Worm (Caenorhabditis elegans) whole organism, L4 larva: Measurements from ENCODE around the gene exc-14.

Experiments used
- D1046.2 ChIP-seq: fragments of 200-800 bp; sonication (Bioruptor generic); IDR thresholded peaks from 2 replicates; pipeline ENCODE4 v1.3.6; 2022; ENCODE audit warnings: missing genetic modification characterization, missing compliant biosample characterization
- F10B5.3 ChIP-seq: sonication (generic microtip); optimal IDR thresholded peaks from 2 replicates; lab custom pipeline; 2016; ENCODE audit warnings: mild to moderate bottlenecking, missing genetic modification characterization, missing compliant biosample characterization
- F37D6.2 ChIP-seq: sonication (generic microtip); optimal IDR thresholded peaks from 2 replicates; lab custom pipeline; 2016; ENCODE audit warnings: mild to moderate bottlenecking, missing genetic modification characterization, missing compliant biosample characterization
- R02D3.7 ChIP-seq: fragments of 150-350 bp; sonication (generic microtip); optimal IDR thresholded peaks from 3 replicates; lab custom pipeline; 2014; ENCODE audit warnings: missing biosample characterization, missing genetic modification characterization
- Y105C5A.15 ChIP-seq: fragments of 200-800 bp; sonication (Bioruptor generic); IDR thresholded peaks from 2 replicates; pipeline ENCODE4 v1.3.6; 2022; ENCODE audit warnings: missing genetic modification characterization, missing compliant biosample characterization
- Y48G9A.11 ChIP-seq: fragments of 200-800 bp; sonication (Bioruptor generic); IDR thresholded peaks from 2 replicates; pipeline ENCODE4 v1.3.6; 2022; ENCODE audit warnings: missing genetic modification reagents, missing genetic modification characterization, missing compliant biosample characterization
- Y5F2A.4 ChIP-seq: fragments of 200-800 bp; sonication (Bioruptor generic); optimal IDR thresholded peaks from 2 replicates; lab custom pipeline; 2018; ENCODE audit warnings: mild to moderate bottlenecking, missing genetic modification characterization, missing compliant biosample characterization
- aha-1 ChIP-seq: fragments of 150-350 bp; peaks from one replicate; lab custom pipeline; 2014; ENCODE audit warnings: missing biosample characterization, missing genetic modification characterization
- arid-1 ChIP-seq: fragments of 200-800 bp; sonication (Bioruptor generic); conservative IDR thresholded peaks from 2 replicates; pipeline ENCODE4 v1.3.6; 2022; ENCODE audit warnings: missing genetic modification reagents, missing genetic modification characterization, missing compliant biosample characterization
- attf-4 ChIP-seq: sonication (generic microtip); optimal IDR thresholded peaks from 3 replicates; lab custom pipeline; 2017; ENCODE audit warnings: missing biosample characterization, missing genetic modification characterization
- ceh-32 ChIP-seq: sonication (generic microtip); optimal IDR thresholded peaks from 2 replicates; lab custom pipeline; 2016; ENCODE audit warnings: mild to moderate bottlenecking, missing genetic modification characterization, missing compliant biosample characterization; ENCODE audit not compliant: poor library complexity
- ceh-82 ChIP-seq: sonication (generic microtip); optimal IDR thresholded peaks from 2 replicates; lab custom pipeline; 2017; ENCODE audit warnings: missing biosample characterization, missing genetic modification characterization
- ctbp-1 ChIP-seq: fragments of 200-800 bp; sonication (Bioruptor generic); IDR thresholded peaks from 2 replicates; pipeline ENCODE4 v1.3.6; 2022; ENCODE audit warnings: missing genetic modification reagents, missing genetic modification characterization, missing compliant biosample characterization
- daf-12 ChIP-seq: fragments of 150-350 bp; optimal IDR thresholded peaks from 2 replicates; lab custom pipeline; 2014; ENCODE audit warnings: missing biosample characterization, missing genetic modification reagents, missing genetic modification characterization
- dmd-6 ChIP-seq: fragments of 200-800 bp; sonication (Bioruptor generic); IDR thresholded peaks from 2 replicates; pipeline ENCODE4 v1.3.6; 2022; ENCODE audit warnings: missing genetic modification reagents, missing genetic modification characterization, missing compliant biosample characterization
- dve-1 ChIP-seq: sonication (generic microtip); optimal IDR thresholded peaks from 2 replicates; lab custom pipeline; 2017; ENCODE audit warnings: antibody characterized with exemption, mild to moderate bottlenecking, missing genetic modification characterization, missing compliant biosample characterization; ENCODE audit not compliant: insufficient read depth
- hif-1 ChIP-seq, 2 experiments: sonication (generic microtip); optimal IDR thresholded peaks; 2 replicates each; lab custom pipeline; 2016 to 2017; ENCODE audit warnings: missing compliant biosample characterization in 2 of 2, missing genetic modification characterization in 2 of 2, missing genetic modification reagents in 2 of 2, missing genotype in 2 of 2, mild to moderate bottlenecking in 1 of 2
- hlh-30 ChIP-seq: sonication (generic microtip); optimal IDR thresholded peaks from 2 replicates; lab custom pipeline; 2017; ENCODE audit warnings: antibody characterized with exemption, mild to moderate bottlenecking, missing genetic modification characterization, missing compliant biosample characterization; ENCODE audit not compliant: insufficient read depth
- hmg-1.1 ChIP-seq: fragments of 200-800 bp; sonication (Bioruptor generic); IDR thresholded peaks from 2 replicates; pipeline ENCODE4 v1.3.6; 2022; ENCODE audit warnings: missing genetic modification reagents, missing genetic modification characterization, missing compliant biosample characterization
- lin-1 ChIP-seq: fragments of 200-800 bp; sonication (Bioruptor generic); IDR thresholded peaks from 2 replicates; pipeline ENCODE4 v1.3.6; 2022; ENCODE audit warnings: missing genetic modification reagents, missing genetic modification characterization, missing compliant biosample characterization
- lin-13 ChIP-seq: fragments of 150-350 bp; optimal IDR thresholded peaks from 2 replicates; lab custom pipeline; 2014; ENCODE audit warnings: missing biosample characterization, missing genetic modification reagents, missing genetic modification characterization
- lin-39 ChIP-seq: fragments of 150-350 bp; optimal IDR thresholded peaks from 2 replicates; lab custom pipeline; 2014; ENCODE audit warnings: missing biosample characterization, missing genetic modification reagents, missing genetic modification characterization
- mdl-1 ChIP-seq, 2 experiments: fragments of 150-350 bp in 1 of 2; sonication (generic microtip) in 1 of 2; optimal IDR thresholded peaks; 2 replicates each; lab custom pipeline; 2014 to 2017; ENCODE audit warnings: missing biosample characterization in 2 of 2, missing genetic modification characterization in 2 of 2
- mdt-29 ChIP-seq: fragments of 200-800 bp; sonication (Bioruptor generic); IDR thresholded peaks from 2 replicates; pipeline ENCODE4 v1.3.6; 2022; ENCODE audit warnings: missing genetic modification reagents, missing genetic modification characterization, missing compliant biosample characterization
- mep-1 ChIP-seq: fragments of 150-350 bp; sonication (generic microtip); optimal IDR thresholded peaks from 3 replicates; lab custom pipeline; 2014; ENCODE audit warnings: missing biosample characterization, missing genetic modification characterization
- mes-2 ChIP-seq: sonication (generic microtip); optimal IDR thresholded peaks from 2 replicates; lab custom pipeline; 2016; ENCODE audit warnings: missing genotype, mild to moderate bottlenecking, missing genetic modification characterization, missing compliant biosample characterization; ENCODE audit not compliant: poor library complexity, severe bottlenecking
- mxl-3 ChIP-seq: fragments of 200-800 bp; sonication (Bioruptor generic); optimal IDR thresholded peaks from 2 replicates; lab custom pipeline; 2018; ENCODE audit warnings: mild to moderate bottlenecking, missing genetic modification characterization, missing compliant biosample characterization
- nhr-10 ChIP-seq: fragments of 150-350 bp; optimal IDR thresholded peaks from 2 replicates; lab custom pipeline; 2014; ENCODE audit warnings: missing biosample characterization, missing genetic modification characterization
- nhr-102 ChIP-seq: sonication (generic microtip); optimal IDR thresholded peaks from 2 replicates; lab custom pipeline; 2016; ENCODE audit warnings: mild to moderate bottlenecking, missing genetic modification characterization, moderate library complexity, missing compliant biosample characterization
- nhr-11 ChIP-seq: fragments of 150-350 bp; optimal IDR thresholded peaks from 2 replicates; lab custom pipeline; 2014; ENCODE audit warnings: missing biosample characterization, missing genetic modification characterization
- nhr-28 ChIP-seq: fragments of 150-350 bp; optimal IDR thresholded peaks from 2 replicates; lab custom pipeline; 2014; ENCODE audit warnings: missing biosample characterization, missing genetic modification characterization
- nhr-41 ChIP-seq: fragments of 200-800 bp; sonication (Bioruptor generic); IDR thresholded peaks from 2 replicates; pipeline ENCODE4 v1.3.6; 2022; ENCODE audit warnings: missing genetic modification reagents, missing genetic modification characterization, missing compliant biosample characterization
- nhr-48 ChIP-seq: sonication (generic microtip); optimal IDR thresholded peaks from 2 replicates; lab custom pipeline; 2016; ENCODE audit warnings: mild to moderate bottlenecking, missing genetic modification characterization, missing compliant biosample characterization
- pha-4 ChIP-seq, 2 experiments: fragments of 150-350 bp in 1 of 2; fragments of 200-800 bp in 1 of 2; sonication (Bioruptor generic) in 1 of 2; IDR thresholded peaks in 1 of 2; optimal IDR thresholded peaks in 1 of 2; 2 replicates each; pipeline versions ENCODE4 v1.3.6 to Lab custom; 2014 to 2022; ENCODE audit warnings: missing genetic modification characterization in 2 of 2, missing genetic modification reagents in 2 of 2, missing biosample characterization in 1 of 2, missing compliant biosample characterization in 1 of 2
- sdz-12 ChIP-seq: fragments of 200-800 bp; sonication (Bioruptor generic); optimal IDR thresholded peaks from 2 replicates; lab custom pipeline; 2018; ENCODE audit warnings: mild to moderate bottlenecking, missing genetic modification characterization, missing compliant biosample characterization
- set-16 ChIP-seq: fragments of 200-800 bp; sonication (Bioruptor generic); IDR thresholded peaks from 2 replicates; pipeline ENCODE4 v1.3.6; 2022; ENCODE audit warnings: missing genetic modification reagents, missing genetic modification characterization, missing compliant biosample characterization
- unc-39 ChIP-seq: sonication (generic microtip); optimal IDR thresholded peaks from 2 replicates; lab custom pipeline; 2017; ENCODE audit warnings: missing biosample characterization, missing genetic modification characterization
- unc-62 ChIP-seq, 3 experiments: fragments of 150-350 bp in 1 of 3; sonication (generic microtip); optimal IDR thresholded peaks in 2 of 3; peaks in 1 of 3; 1 replicate in 1 of 3; 2 replicates in 2 of 3; lab custom pipeline; 2014 to 2017; ENCODE audit warnings: missing biosample characterization in 3 of 3, missing genetic modification characterization in 3 of 3, missing genetic modification reagents in 3 of 3, missing genotype in 1 of 3
- zag-1 ChIP-seq: fragments of 150-350 bp; optimal IDR thresholded peaks from 2 replicates; lab custom pipeline; 2014; ENCODE audit warnings: missing biosample characterization, missing genetic modification characterization
- zfp-2 ChIP-seq: sonication (generic microtip); optimal IDR thresholded peaks from 2 replicates; lab custom pipeline; 2016; ENCODE audit warnings: mild to moderate bottlenecking, missing genetic modification characterization, missing compliant biosample characterization
- zip-11 ChIP-seq: fragments of 200-800 bp; sonication (Bioruptor generic); IDR thresholded peaks from 2 replicates; pipeline ENCODE4 v1.3.6; 2022; ENCODE audit warnings: missing genetic modification characterization, missing compliant biosample characterization
- zip-2 ChIP-seq: fragments of 150-350 bp; optimal IDR thresholded peaks from 2 replicates; lab custom pipeline; 2014; ENCODE audit warnings: missing biosample characterization, missing genetic modification characterization
- ztf-11 ChIP-seq: fragments of 150-350 bp; optimal IDR thresholded peaks from 2 replicates; lab custom pipeline; 2014; ENCODE audit warnings: missing biosample characterization, missing genetic modification characterization

exc-14 gene

DNA sequence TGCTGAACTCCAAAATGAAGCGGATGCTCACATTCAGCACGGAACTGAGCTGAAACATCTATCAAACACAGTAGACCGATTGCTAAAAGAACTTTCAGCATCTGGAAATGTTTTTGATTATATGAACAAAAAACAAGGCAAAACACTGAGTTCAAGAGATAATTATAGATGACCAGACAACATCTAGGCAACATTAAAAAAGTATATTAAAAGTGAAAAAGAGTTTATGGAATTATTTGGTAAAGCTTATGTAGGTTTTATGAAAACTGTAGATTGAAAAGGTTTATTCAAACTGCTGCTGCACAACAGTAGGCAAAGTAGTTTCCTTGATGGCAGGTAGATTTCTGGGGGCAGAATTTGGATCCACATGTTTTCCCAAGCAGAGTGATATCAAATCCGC lies 9.6 kb downstream of the exc-14 start, which contains the start of gene K11D12.7 (continued):
- TF ChIP-seq ceh-32 (tag; lab: Kevin White, UChicago) (no peak), lin-39 (tag; lab: Kevin White, UChicago) (no peak), ceh-82 (no peak)

DNA sequence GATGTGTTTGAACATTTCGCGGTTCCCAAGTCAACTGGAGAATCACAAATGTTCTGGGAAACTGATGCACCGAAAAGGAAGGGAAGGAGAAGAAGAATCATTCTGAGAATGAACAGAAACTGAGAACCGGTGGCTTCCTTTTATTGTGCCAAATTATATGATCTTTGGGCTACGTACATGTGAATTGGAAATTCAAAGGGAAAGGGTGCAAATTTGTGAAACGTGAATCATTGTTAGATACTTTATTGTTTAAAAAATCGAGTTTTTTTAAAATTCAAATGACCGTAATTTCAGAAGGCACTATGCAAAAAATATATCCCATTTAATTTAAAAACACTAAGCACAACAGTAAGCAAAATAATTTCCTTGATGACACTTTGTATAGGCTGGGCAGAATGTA lies 10.9 kb downstream of the exc-14 start, which contains the start of gene K11D12.6:
TSS of gene K11D12.6 (minus strand) at position 101 of the 400 bp plus-strand sequence.
- TF ChIP-seq zfp-2 (tag; lab: Kevin White, UChicago) (no peak), mep-1 (tag; lab: Kevin White, UChicago) (no peak), F10B5.3 (tag; lab: Kevin White, UChicago) (no peak), nhr-41 (GFP tag; lab: Robert Waterston, UW) (no peak), sdz-12 (GFP tag; lab: Kevin White, UChicago) (no peak), D1046.2 (no peak), mdt-29 (GFP tag; lab: Robert Waterston, UW) (no peak), hif-1 (tag; optimal IDR thresholded peaks at IDR 0.05; lab: Kevin White, UChicago) (no peak), attf-4 (no peak), nhr-10 (tag; lab: Kevin White, UChicago) (no peak), arid-1 (GFP tag; lab: Robert Waterston, UW) (no peak), R02D3.7 (tag; lab: Kevin White, UChicago) (no peak), F37D6.2 (tag; lab: Kevin White, UChicago) (no peak), zip-11 (GFP tag; lab: Robert Waterston, UW) (no peak), lin-13 (no peak), Y48G9A.11 (GFP tag; lab: Robert Waterston, UW) (no peak), ceh-32 (tag; lab: Kevin White, UChicago) (no peak), zag-1 (tag; lab: Kevin White, UChicago) (no peak)

DNA sequence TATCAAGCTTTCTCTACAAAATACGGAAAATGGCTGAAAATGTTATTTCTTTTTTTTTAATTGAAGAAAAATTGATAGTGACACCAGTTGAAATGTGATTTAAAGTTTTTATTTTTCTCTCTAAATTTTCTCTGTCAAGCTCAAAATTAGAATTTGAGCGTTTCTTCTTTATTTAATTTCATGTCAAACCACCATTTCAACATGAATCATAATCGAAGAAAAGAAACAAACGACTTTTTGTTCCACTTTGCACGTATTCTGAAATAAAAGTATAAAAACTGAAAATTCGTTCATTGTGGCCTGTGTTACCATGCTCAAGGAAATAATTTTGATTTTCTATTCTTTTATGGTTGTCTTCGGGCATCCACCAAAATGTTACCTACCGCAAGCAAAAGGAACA lies 12.9 kb downstream of the exc-14 start, which contains the start of gene K11D12.13:
TSS of gene K11D12.13 (plus strand) at position 301 of the 400 bp plus-strand sequence.
- TF ChIP-seq mes-2 (tag; lab: Kevin White, UChicago) (no peak), zfp-2 (tag; lab: Kevin White, UChicago) (no peak), hif-1 (tag; optimal IDR thresholded peaks at IDR 0.05; lab: Kevin White, UChicago) (peak in 1 of 2 experiments; percentile 6), set-16 (GFP tag; lab: Robert Waterston, UW) (no peak)

DNA sequence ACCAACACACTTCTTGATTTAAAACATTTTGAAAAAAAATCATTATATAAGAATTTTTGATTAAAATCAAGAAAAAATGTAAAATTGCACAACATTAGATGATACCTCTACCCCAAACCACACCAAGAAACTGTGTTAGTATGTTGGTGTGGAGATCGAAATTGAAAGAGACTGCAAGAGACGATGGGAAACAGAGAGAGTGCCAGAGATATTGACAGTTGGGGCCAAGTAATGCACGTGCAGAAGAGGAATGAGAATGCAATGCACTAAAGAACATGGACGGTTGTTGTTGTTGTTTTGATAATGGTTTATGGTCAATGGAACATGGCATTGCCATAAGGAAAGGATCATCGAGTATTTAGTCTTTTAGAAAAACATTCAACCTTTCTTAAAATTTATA lies 13.8 kb downstream of the exc-14 start:
- TF ChIP-seq arid-1 (GFP tag; lab: Robert Waterston, UW), result no peak
- TF ChIP-seq nhr-48 (tag; lab: Kevin White, UChicago), result peak; percentile 14
- peak; percentile 21 for TF ChIP-seq nhr-28
- TF ChIP-seq F10B5.3 (tag; lab: Kevin White, UChicago), result no peak
- no peak for TF ChIP-seq Y5F2A.4 (GFP tag; lab: Kevin White, UChicago)
- peak; percentile 39 for TF ChIP-seq aha-1 (tag; lab: Kevin White, UChicago)
- no peak for TF ChIP-seq Y105C5A.15 (GFP tag; lab: Robert Waterston, UW)
- TF ChIP-seq dmd-6 (GFP tag; lab: Robert Waterston, UW), result peak; percentile 56
- TF ChIP-seq unc-39 (tag; lab: Kevin White, UChicago), result no peak
- TF ChIP-seq pha-4 (GFP tag; IDR thresholded peaks at IDR 0.05; lab: Robert Waterston, UW), result no peak
- TF ChIP-seq pha-4 (tag; optimal IDR thresholded peaks at IDR 0.05; lab: Kevin White, UChicago), result no peak
- peak in 1 of 2 experiments; percentile 89 for TF ChIP-seq unc-62 (GFP tag; optimal IDR thresholded peaks at IDR 0.05 in 1 of 2; lab: Kevin White, UChicago)
- no peak for TF ChIP-seq unc-62 (tag; optimal IDR thresholded peaks at IDR 0.05; lab: Kevin White, UChicago)
- peak in 1 of 2 experiments; percentile 43 for TF ChIP-seq hif-1 (tag; optimal IDR thresholded peaks at IDR 0.05; lab: Kevin White, UChicago)
- TF ChIP-seq mdl-1 (tag; optimal IDR thresholded peaks at IDR 0.05; lab: Kevin White, UChicago), result peak; percentile 78 to 86
- TF ChIP-seq ztf-11 (tag; lab: Kevin White, UChicago), result no peak
- TF ChIP-seq nhr-11, result peak; percentile 45
- TF ChIP-seq mxl-3 (GFP tag; lab: Kevin White, UChicago), result peak; percentile 2
- TF ChIP-seq hlh-30 (tag; lab: Kevin White, UChicago), result peak; percentile 60
- peak; percentile 34 for TF ChIP-seq dve-1
- TF ChIP-seq daf-12, result no peak
- 0 out of 2 replicates have a peak, but pooled peaks have one; percentile 9 for TF ChIP-seq lin-1 (GFP tag; lab: Robert Waterston, UW)
- TF ChIP-seq nhr-102 (tag; lab: Kevin White, UChicago), result peak; percentile 42
- TF ChIP-seq zip-2 (tag; lab: Kevin White, UChicago), result peak; percentile 26
- no peak for TF ChIP-seq lin-13
- no peak for TF ChIP-seq hmg-1.1 (GFP tag; lab: Robert Waterston, UW)
- no peak for TF ChIP-seq ctbp-1 (GFP tag; lab: Robert Waterston, UW)
